Worm (Caenorhabditis elegans) whole organism, L4 larva: ENCODE measurements around the gene D1005.10.

Experiments
- D1046.2 ChIP-seq: fragments of 200-800 bp; sonication (Bioruptor generic); IDR thresholded peaks from 2 replicates; pipeline ENCODE4 v1.3.6; 2022; ENCODE audit warnings: missing genetic modification characterization, missing compliant biosample characterization
- F10B5.3 ChIP-seq: sonication (generic microtip); optimal IDR thresholded peaks from 2 replicates; lab custom pipeline; 2016; ENCODE audit warnings: mild to moderate bottlenecking, missing genetic modification characterization, missing compliant biosample characterization
- F44E2.7 ChIP-seq: fragments of 200-800 bp; sonication (Bioruptor generic); IDR thresholded peaks from 2 replicates; pipeline ENCODE4 v2.1.2; 2022; ENCODE audit warnings: missing genetic modification characterization, missing compliant biosample characterization
- Y105C5A.15 ChIP-seq: fragments of 200-800 bp; sonication (Bioruptor generic); IDR thresholded peaks from 2 replicates; pipeline ENCODE4 v1.3.6; 2022; ENCODE audit warnings: missing genetic modification characterization, missing compliant biosample characterization
- Y48G9A.11 ChIP-seq: fragments of 200-800 bp; sonication (Bioruptor generic); IDR thresholded peaks from 2 replicates; pipeline ENCODE4 v1.3.6; 2022; ENCODE audit warnings: missing genetic modification reagents, missing genetic modification characterization, missing compliant biosample characterization
- Y75B8A.6 ChIP-seq: fragments of 200-800 bp; sonication (Bioruptor generic); IDR thresholded peaks from 2 replicates; pipeline ENCODE4 v1.3.6; 2022; ENCODE audit warnings: missing genetic modification reagents, missing genetic modification characterization, missing compliant biosample characterization
- ZK337.2 ChIP-seq: fragments of 200-800 bp; sonication (Bioruptor generic); IDR thresholded peaks from 2 replicates; pipeline ENCODE4 v1.3.6; 2022; ENCODE audit warnings: missing genetic modification reagents, missing genetic modification characterization, missing compliant biosample characterization
- aha-1 ChIP-seq: fragments of 150-350 bp; peaks from one replicate; lab custom pipeline; 2014; ENCODE audit warnings: missing biosample characterization, missing genetic modification characterization
- aly-2 ChIP-seq: sonication (generic microtip); optimal IDR thresholded peaks from 2 replicates; lab custom pipeline; 2018; ENCODE audit warnings: missing biosample characterization, missing genetic modification characterization
- attf-4 ChIP-seq: sonication (generic microtip); optimal IDR thresholded peaks from 3 replicates; lab custom pipeline; 2017; ENCODE audit warnings: missing biosample characterization, missing genetic modification characterization
- ceh-28 ChIP-seq: fragments of 150-350 bp; optimal IDR thresholded peaks from 2 replicates; lab custom pipeline; 2014; ENCODE audit warnings: missing biosample characterization, missing genetic modification reagents, missing genetic modification characterization
- ceh-32 ChIP-seq: sonication (generic microtip); optimal IDR thresholded peaks from 2 replicates; lab custom pipeline; 2016; ENCODE audit warnings: mild to moderate bottlenecking, missing genetic modification characterization, missing compliant biosample characterization; ENCODE audit not compliant: poor library complexity
- ceh-44 ChIP-seq: fragments of 200-800 bp; sonication (Bioruptor generic); IDR thresholded peaks from 2 replicates; pipeline ENCODE4 v1.3.6; 2022; ENCODE audit warnings: missing genetic modification reagents, missing genetic modification characterization, missing compliant biosample characterization
- ceh-62 ChIP-seq: sonication (generic microtip); optimal IDR thresholded peaks from 2 replicates; lab custom pipeline; 2017; ENCODE audit warnings: missing biosample characterization, missing genetic modification characterization
- ceh-82 ChIP-seq: sonication (generic microtip); optimal IDR thresholded peaks from 2 replicates; lab custom pipeline; 2017; ENCODE audit warnings: missing biosample characterization, missing genetic modification characterization
- ces-1 ChIP-seq: fragments of 150-350 bp; sonication (generic microtip); optimal IDR thresholded peaks from 4 replicates; lab custom pipeline; 2014; ENCODE audit warnings: missing biosample characterization, missing genetic modification reagents, missing genetic modification characterization
- cey-2 ChIP-seq: sonication (generic microtip); optimal IDR thresholded peaks from 3 replicates; lab custom pipeline; 2017; ENCODE audit warnings: missing genetic modification characterization, mild to moderate bottlenecking, missing compliant biosample characterization, antibody characterized with exemption, borderline replicate concordance; ENCODE audit not compliant: insufficient read depth
- daf-12 ChIP-seq: fragments of 150-350 bp; optimal IDR thresholded peaks from 2 replicates; lab custom pipeline; 2014; ENCODE audit warnings: missing biosample characterization, missing genetic modification reagents, missing genetic modification characterization
- daf-19 ChIP-seq: fragments of 200-800 bp; sonication (Bioruptor generic); conservative IDR thresholded peaks from 2 replicates; pipeline ENCODE4 v1.3.6; 2022; ENCODE audit warnings: missing genetic modification characterization, missing compliant biosample characterization
- dmd-9 ChIP-seq: fragments of 200-800 bp; sonication (Bioruptor generic); IDR thresholded peaks from 2 replicates; pipeline ENCODE4 v1.3.6; 2022; ENCODE audit warnings: missing genetic modification reagents, missing genetic modification characterization, missing compliant biosample characterization
- dpl-1 ChIP-seq: fragments of 150-350 bp; optimal IDR thresholded peaks from 2 replicates; lab custom pipeline; 2014; ENCODE audit warnings: missing biosample characterization, missing genetic modification reagents, missing genetic modification characterization
- fos-1 ChIP-seq: fragments of 150-350 bp; optimal IDR thresholded peaks from 2 replicates; lab custom pipeline; 2014; ENCODE audit warnings: missing biosample characterization, missing genetic modification characterization
- hif-1 ChIP-seq, 2 experiments: sonication (generic microtip); optimal IDR thresholded peaks; 2 replicates each; lab custom pipeline; 2016 to 2017; ENCODE audit warnings: missing compliant biosample characterization in 2 of 2, missing genetic modification characterization in 2 of 2, missing genetic modification reagents in 2 of 2, missing genotype in 2 of 2, mild to moderate bottlenecking in 1 of 2
- hlh-11 ChIP-seq: fragments of 200-800 bp; sonication (Bioruptor generic); optimal IDR thresholded peaks from 2 replicates; lab custom pipeline; 2018; ENCODE audit warnings: mild to moderate bottlenecking, missing genetic modification characterization, missing compliant biosample characterization
- jun-1 ChIP-seq: fragments of 150-350 bp; optimal IDR thresholded peaks from 2 replicates; lab custom pipeline; 2014; ENCODE audit warnings: missing biosample characterization, missing genetic modification reagents, missing genetic modification characterization
- lin-29 ChIP-seq: fragments of 200-800 bp; sonication (Bioruptor generic); IDR thresholded peaks from 2 replicates; pipeline ENCODE4 v1.3.6; 2022; ENCODE audit warnings: missing genetic modification reagents, missing genetic modification characterization, missing compliant biosample characterization
- lin-39 ChIP-seq: fragments of 150-350 bp; optimal IDR thresholded peaks from 2 replicates; lab custom pipeline; 2014; ENCODE audit warnings: missing biosample characterization, missing genetic modification reagents, missing genetic modification characterization
- lsy-2 ChIP-seq, 2 experiments: fragments of 150-350 bp in 1 of 2; sonication (generic microtip) in 1 of 2; optimal IDR thresholded peaks; 2 replicates each; lab custom pipeline; 2014 to 2017; ENCODE audit warnings: missing biosample characterization in 2 of 2, missing genetic modification characterization in 2 of 2
- madf-9 ChIP-seq: fragments of 200-800 bp; sonication (Bioruptor generic); conservative IDR thresholded peaks from 2 replicates; pipeline ENCODE4 v1.3.6; 2022; ENCODE audit warnings: missing genetic modification reagents, missing genetic modification characterization, missing compliant biosample characterization
- mdt-29 ChIP-seq: fragments of 200-800 bp; sonication (Bioruptor generic); IDR thresholded peaks from 2 replicates; pipeline ENCODE4 v1.3.6; 2022; ENCODE audit warnings: missing genetic modification reagents, missing genetic modification characterization, missing compliant biosample characterization
- mes-2 ChIP-seq: sonication (generic microtip); optimal IDR thresholded peaks from 2 replicates; lab custom pipeline; 2016; ENCODE audit warnings: missing genotype, mild to moderate bottlenecking, missing genetic modification characterization, missing compliant biosample characterization; ENCODE audit not compliant: poor library complexity, severe bottlenecking
- nhr-10 ChIP-seq: fragments of 150-350 bp; optimal IDR thresholded peaks from 2 replicates; lab custom pipeline; 2014; ENCODE audit warnings: missing biosample characterization, missing genetic modification characterization
- nhr-11 ChIP-seq: fragments of 150-350 bp; optimal IDR thresholded peaks from 2 replicates; lab custom pipeline; 2014; ENCODE audit warnings: missing biosample characterization, missing genetic modification characterization
- nhr-111 ChIP-seq: fragments of 200-800 bp; sonication (Bioruptor generic); optimal IDR thresholded peaks from 2 replicates; lab custom pipeline; 2018; ENCODE audit warnings: mild to moderate bottlenecking, missing genetic modification characterization, missing compliant biosample characterization
- nhr-28 ChIP-seq: fragments of 150-350 bp; optimal IDR thresholded peaks from 2 replicates; lab custom pipeline; 2014; ENCODE audit warnings: missing biosample characterization, missing genetic modification characterization
- nhr-77 ChIP-seq: fragments of 150-350 bp; optimal IDR thresholded peaks from 2 replicates; lab custom pipeline; 2014; ENCODE audit warnings: missing biosample characterization, missing genetic modification characterization
- pha-4 ChIP-seq, 2 experiments: fragments of 150-350 bp in 1 of 2; fragments of 200-800 bp in 1 of 2; sonication (Bioruptor generic) in 1 of 2; IDR thresholded peaks in 1 of 2; optimal IDR thresholded peaks in 1 of 2; 2 replicates each; pipeline versions ENCODE4 v1.3.6 to Lab custom; 2014 to 2022; ENCODE audit warnings: missing genetic modification characterization in 2 of 2, missing genetic modification reagents in 2 of 2, missing biosample characterization in 1 of 2, missing compliant biosample characterization in 1 of 2
- php-3 ChIP-seq: fragments of 200-800 bp; sonication (Bioruptor generic); IDR thresholded peaks from 2 replicates; pipeline ENCODE4 v1.3.6; 2022; ENCODE audit warnings: missing genetic modification reagents, missing genetic modification characterization, missing compliant biosample characterization
- pqm-1 ChIP-seq: sonication (generic microtip); optimal IDR thresholded peaks from 2 replicates; lab custom pipeline; 2017; ENCODE audit warnings: missing biosample characterization, missing genetic modification characterization
- rbr-2 ChIP-seq: sonication (generic microtip); optimal IDR thresholded peaks from 2 replicates; lab custom pipeline; 2016; ENCODE audit warnings: missing genotype, missing genetic modification characterization, missing compliant biosample characterization
- saeg-2 ChIP-seq: fragments of 200-800 bp; sonication (Bioruptor generic); IDR thresholded peaks from 2 replicates; pipeline ENCODE4 v1.3.6; 2022; ENCODE audit warnings: missing genetic modification reagents, missing genetic modification characterization, missing compliant biosample characterization
- sdz-12 ChIP-seq: fragments of 200-800 bp; sonication (Bioruptor generic); optimal IDR thresholded peaks from 2 replicates; lab custom pipeline; 2018; ENCODE audit warnings: mild to moderate bottlenecking, missing genetic modification characterization, missing compliant biosample characterization
- skn-1 ChIP-seq: fragments of 150-350 bp; optimal IDR thresholded peaks from 2 replicates; lab custom pipeline; 2014; ENCODE audit warnings: missing biosample characterization, missing genetic modification characterization
- snpc-4 ChIP-seq: fragments of 150-350 bp; optimal IDR thresholded peaks from 2 replicates; lab custom pipeline; 2014; ENCODE audit warnings: missing biosample characterization, missing genetic modification characterization
- spr-3 ChIP-seq: fragments of 200-800 bp; sonication (Bioruptor generic); optimal IDR thresholded peaks from 2 replicates; lab custom pipeline; 2018; ENCODE audit warnings: mild to moderate bottlenecking, missing genetic modification characterization, missing compliant biosample characterization
- unc-39 ChIP-seq: sonication (generic microtip); optimal IDR thresholded peaks from 2 replicates; lab custom pipeline; 2017; ENCODE audit warnings: missing biosample characterization, missing genetic modification characterization
- unc-62 ChIP-seq, 3 experiments: fragments of 150-350 bp in 1 of 3; sonication (generic microtip); optimal IDR thresholded peaks in 2 of 3; peaks in 1 of 3; 1 replicate in 1 of 3; 2 replicates in 2 of 3; lab custom pipeline; 2014 to 2017; ENCODE audit warnings: missing biosample characterization in 3 of 3, missing genetic modification characterization in 3 of 3, missing genetic modification reagents in 3 of 3, missing genotype in 1 of 3
- vab-7 ChIP-seq: fragments of 200-800 bp; sonication (Bioruptor generic); IDR thresholded peaks from 2 replicates; pipeline ENCODE4 v1.3.6; 2022; ENCODE audit warnings: missing genetic modification reagents, missing genetic modification characterization, missing compliant biosample characterization
- zag-1 ChIP-seq: fragments of 150-350 bp; optimal IDR thresholded peaks from 2 replicates; lab custom pipeline; 2014; ENCODE audit warnings: missing biosample characterization, missing genetic modification characterization
- zfp-3 ChIP-seq: fragments of 200-800 bp; sonication (Bioruptor generic); conservative IDR thresholded peaks from 2 replicates; pipeline ENCODE4 v1.3.6; 2022; ENCODE audit warnings: missing genetic modification reagents, missing genetic modification characterization, missing compliant biosample characterization
- zip-11 ChIP-seq: fragments of 200-800 bp; sonication (Bioruptor generic); IDR thresholded peaks from 2 replicates; pipeline ENCODE4 v1.3.6; 2022; ENCODE audit warnings: missing genetic modification characterization, missing compliant biosample characterization
- ztf-7 ChIP-seq: fragments of 150-350 bp; optimal IDR thresholded peaks from 2 replicates; lab custom pipeline; 2014; ENCODE audit warnings: missing biosample characterization, missing genetic modification characterization

Gene D1005.10

DNA sequence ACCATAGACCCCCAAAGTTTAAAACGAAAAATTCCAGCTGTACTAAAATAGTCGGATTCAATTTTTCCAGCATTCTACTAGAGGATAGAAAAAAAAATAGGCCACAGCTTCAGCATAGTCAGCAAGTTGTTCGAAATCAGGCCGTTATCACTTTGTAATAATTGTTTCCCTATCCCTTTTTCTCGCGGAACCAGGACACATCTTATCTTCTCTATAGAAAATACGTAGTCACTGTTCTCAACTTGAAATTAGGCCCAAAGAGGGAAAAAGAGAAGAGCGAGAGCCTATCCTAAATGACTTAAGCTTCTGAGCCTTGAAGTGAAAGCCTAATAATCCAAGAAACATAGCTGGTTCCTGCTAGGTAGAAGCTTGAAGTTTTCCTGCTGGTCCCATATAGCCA is 40.3 kb downstream of the D1005.10 start (continued):
- TF ChIP-seq skn-1 (tag; lab: Kevin White, UChicago) (no peak), mdt-29 (GFP tag; lab: Robert Waterston, UW) (no peak), cey-2 (tag; lab: Kevin White, UChicago) (no peak), lin-29 (GFP tag; lab: Robert Waterston, UW) (no peak), vab-7 (GFP tag; lab: Robert Waterston, UW) (no peak), daf-12 (tag; lab: Kevin White, UChicago) (no peak), attf-4 (no peak), madf-9 (GFP tag; lab: Robert Waterston, UW) (no peak), saeg-2 (GFP tag; lab: Robert Waterston, UW) (no peak), aha-1 (tag; lab: Kevin White, UChicago) (peak; percentile 45), ZK337.2 (GFP tag; lab: Robert Waterston, UW) (no peak), pha-4 (GFP tag; IDR thresholded peaks at IDR 0.05; lab: Robert Waterston, UW) (no peak), pha-4 (tag; optimal IDR thresholded peaks at IDR 0.05; lab: Kevin White, UChicago) (no peak), ceh-32 (tag; lab: Kevin White, UChicago) (no peak), daf-19 (GFP tag; lab: Robert Waterston, UW) (no peak), aly-2 (tag; lab: Kevin White, UChicago) (no peak), rbr-2 (no peak), D1046.2 (0 out of 2 replicates have a peak, but pooled peaks have one; percentile 66), mes-2 (tag; lab: Kevin White, UChicago) (no peak), ceh-82 (no peak), fos-1 (tag; lab: Kevin White, UChicago) (no peak), Y105C5A.15 (GFP tag; lab: Robert Waterston, UW) (no peak), ceh-28 (no peak), F44E2.7 (GFP tag; lab: Robert Waterston, UW) (no peak), Y48G9A.11 (GFP tag; lab: Robert Waterston, UW) (no peak), spr-3 (GFP tag; lab: Kevin White, UChicago) (no peak), lin-39 (tag; lab: Kevin White, UChicago) (no peak), zag-1 (tag; lab: Kevin White, UChicago) (no peak), ces-1 (GFP tag; lab: Kevin White, UChicago) (no peak), Y75B8A.6 (GFP tag; lab: Robert Waterston, UW) (0 out of 2 replicates have a peak, but pooled peaks have one; percentile 31), snpc-4 (tag; lab: Kevin White, UChicago) (no peak), unc-62 (GFP tag; optimal IDR thresholded peaks at IDR 0.05 in 1 of 2; lab: Kevin White, UChicago) (no peak), unc-62 (tag; optimal IDR thresholded peaks at IDR 0.05; lab: Kevin White, UChicago) (no peak), dpl-1 (no peak), zip-11 (GFP tag; lab: Robert Waterston, UW) (no peak), ceh-62 (tag; lab: Kevin White, UChicago) (no peak), nhr-77 (tag; lab: Kevin White, UChicago) (no peak), nhr-10 (tag; lab: Kevin White, UChicago) (no peak), ztf-7 (tag; lab: Kevin White, UChicago) (no peak), nhr-28 (tag; lab: Kevin White, UChicago) (no peak), lsy-2 (tag; optimal IDR thresholded peaks at IDR 0.05; lab: Kevin White, UChicago) (peak in 1 of 2 experiments; percentile 22), hif-1 (tag; optimal IDR thresholded peaks at IDR 0.05; lab: Kevin White, UChicago) (no peak), dmd-9 (GFP tag; lab: Robert Waterston, UW) (no peak), hlh-11 (tag; lab: Kevin White, UChicago) (peak; percentile 23), ceh-44 (no peak), php-3 (0 out of 2 replicates have a peak, but pooled peaks have one; percentile 9), jun-1 (tag; lab: Kevin White, UChicago) (peak; percentile 36), F10B5.3 (tag; lab: Kevin White, UChicago) (no peak), pqm-1 (tag; lab: Kevin White, UChicago) (no peak), zfp-3 (GFP tag; lab: Robert Waterston, UW) (no peak), nhr-111 (GFP tag; lab: Kevin White, UChicago) (no peak), sdz-12 (GFP tag; lab: Kevin White, UChicago) (no peak), unc-39 (no peak), nhr-11 (tag; lab: Kevin White, UChicago) (no peak)
